Worm (Caenorhabditis elegans) whole organism, L4/young adult: ENCODE data around the gene C08E8.3.

Experiments used
- W03F9.2 ChIP-seq: fragments of 150-350 bp; optimal IDR thresholded peaks from 2 replicates; lab custom pipeline; 2014; ENCODE audit warnings: missing biosample characterization, missing genetic modification characterization
- him-1 ChIP-seq: sonication (generic microtip); optimal IDR thresholded peaks from 2 replicates; lab custom pipeline; 2016; ENCODE audit warnings: missing genotype, missing genetic modification reagents, missing genetic modification characterization, missing compliant biosample characterization

ce11 chrV:18350721-18351120 lies 792 bp downstream of the C08E8.3 start, which contains the start of gene C08E8.11:
- TF ChIP-seq W03F9.2 (tag; lab: Kevin White, UChicago) (no peak), him-1 (tag; lab: Kevin White, UChicago) (no peak)
